Fruit fly (Drosophila melanogaster): ENCODE data around the gene CG2186.

CG2186 gene

DNA sequence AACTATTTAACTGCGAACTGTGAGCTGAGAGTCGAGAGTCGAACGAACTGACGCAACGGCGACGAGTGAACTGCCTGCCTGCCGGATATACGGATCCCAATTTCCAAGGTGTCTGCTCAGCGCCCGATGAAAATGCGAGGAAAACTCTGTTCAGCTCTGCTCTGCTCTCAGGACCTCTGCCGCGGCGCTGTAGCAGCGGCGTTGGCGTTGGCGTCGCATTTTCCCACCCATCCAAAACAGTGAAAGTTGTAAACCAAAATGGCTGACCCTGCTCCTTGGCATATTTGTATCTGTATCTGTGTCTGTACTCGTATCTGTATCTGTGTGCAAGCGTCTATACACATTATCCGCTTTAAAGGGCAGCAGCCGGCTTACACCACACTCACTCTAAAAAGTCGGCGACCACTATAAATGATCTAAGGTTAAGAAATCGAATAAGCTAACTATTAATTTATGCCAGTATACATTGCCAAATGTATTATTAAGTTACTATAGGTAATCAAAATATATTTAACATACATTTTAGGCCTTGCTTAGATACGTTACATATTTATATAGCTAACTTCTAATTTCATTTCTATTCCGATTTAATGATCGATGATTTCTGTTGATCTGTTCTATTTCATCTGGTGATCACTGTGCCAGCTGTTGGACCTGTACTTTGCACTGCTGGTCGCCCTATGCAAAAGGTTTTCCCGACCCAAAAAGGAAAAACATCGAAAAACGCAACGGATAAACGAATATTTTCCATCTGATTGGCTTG lies 34.6 kb upstream of the CG2186 start:
- TF ChIP-seq shn (GFP tag; optimal IDR thresholded peaks at IDR 0.05) (peak; percentile 44), CG3838 (GFP tag; optimal IDR thresholded peaks at IDR 0.05) (peak; percentile 2), odd (GFP tag; optimal IDR thresholded peaks at IDR 0.05) (peak; percentile 47), Spps (tag; optimal IDR thresholded peaks at IDR 0.05) (peak; percentile 64), CG9876 (GFP tag; optimal IDR thresholded peaks at IDR 0.05) (no peak), ranshi (GFP tag; IDR thresholded peaks at IDR 0.05) (no peak; the same call in 1 of the 2 replicates), jumu (GFP tag; optimal IDR thresholded peaks at IDR 0.05) (peak; percentile 32), Dbx (GFP tag; IDR thresholded peaks at IDR 0.05) (no peak), ci (GFP tag; IDR thresholded peaks at IDR 0.05) (no peak), Stat92E (GFP tag; optimal IDR thresholded peaks at IDR 0.05) (no peak), Antp (GFP tag; optimal IDR thresholded peaks at IDR 0.05) (no peak), sisA (GFP tag; IDR thresholded peaks at IDR 0.05) (peak; percentile 56), CG11456 (GFP tag; IDR thresholded peaks at IDR 0.05) (no peak), ara (GFP tag; IDR thresholded peaks at IDR 0.05) (peak; percentile 31; the same call in 1 of the 2 replicates), Meics (GFP tag; optimal IDR thresholded peaks at IDR 0.05) (peak; percentile 70), phol (tag; optimal IDR thresholded peaks at IDR 0.05) (peak; percentile 89), CrebB (tag; optimal IDR thresholded peaks at IDR 0.05) (peak; percentile 38), cwo (GFP tag; optimal IDR thresholded peaks at IDR 0.05) (peak; percentile 47), Gug (GFP tag; IDR thresholded peaks at IDR 0.05) (0 out of 4 replicates have a peak, but pooled peaks have one; percentile 17), trh (GFP tag; optimal IDR thresholded peaks at IDR 0.05) (no peak), CG9797 (GFP tag; optimal IDR thresholded peaks at IDR 0.05) (no peak), CG13894 (tag; optimal IDR thresholded peaks at IDR 0.05) (no peak), mam (GFP tag; optimal IDR thresholded peaks at IDR 0.05) (no peak), CG15073 (GFP tag; optimal IDR thresholded peaks at IDR 0.05) (no peak), Fer2 (tag; optimal IDR thresholded peaks at IDR 0.05) (peak; percentile 33), Mad (GFP tag; optimal IDR thresholded peaks at IDR 0.05) (peak; percentile 35), CG13424 (tag; optimal IDR thresholded peaks at IDR 0.05) (peak; percentile 81), CG1233 (GFP tag; optimal IDR thresholded peaks at IDR 0.05) (peak; percentile 45), Oaz (GFP tag; IDR thresholded peaks at IDR 0.05) (no peak), ase (GFP tag; IDR thresholded peaks at IDR 0.05) (no peak), CG11560 (tag; IDR thresholded peaks at IDR 0.05) (no peak), H15 (GFP tag; IDR thresholded peaks at IDR 0.05) (peak; percentile 33; the same call in 1 of the 3 replicates), CG14965 (GFP tag; optimal IDR thresholded peaks at IDR 0.05; ENCODE audit: borderline replicate concordance) (no peak), CG4282 (GFP tag; optimal IDR thresholded peaks at IDR 0.05) (no peak), CG4404 (GFP tag; IDR thresholded peaks at IDR 0.05) (peak; percentile 88), NK7.1 (GFP tag; optimal IDR thresholded peaks at IDR 0.05) (no peak), CG42726 (GFP tag; IDR thresholded peaks at IDR 0.05; ENCODE audit: partially characterized antibody) (no peak), Deaf1 (tag; optimal IDR thresholded peaks at IDR 0.05) (peak; percentile 27), CG10431 (GFP tag; optimal IDR thresholded peaks at IDR 0.05) (no peak), rib (GFP tag; IDR thresholded peaks at IDR 0.05) (no peak), CG13775 (GFP tag; optimal IDR thresholded peaks at IDR 0.05) (peak; percentile 78), CG6175 (GFP tag; IDR thresholded peaks at IDR 0.05) (no peak), mld (GFP tag; IDR thresholded peaks at IDR 0.05; ENCODE audit: partially characterized antibody) (no peak), ham (GFP tag; IDR thresholded peaks at IDR 0.05) (no peak), CG9437 (GFP tag; optimal IDR thresholded peaks at IDR 0.05) (peak; percentile 56), CG8290 (GFP tag; optimal IDR thresholded peaks at IDR 0.05) (no peak), CG8290 (tag; optimal IDR thresholded peaks at IDR 0.05) (peak; percentile 9 to 24), ap (GFP tag; IDR thresholded peaks at IDR 0.05) (peak; percentile 41; the same call in 1 of the 2 replicates), CoRest (tag; optimal IDR thresholded peaks at IDR 0.05) (peak; percentile 87), Pdp1 (GFP tag; optimal IDR thresholded peaks at IDR 0.05) (peak; percentile 15 to 41)

All from whole organism, embryonic.